Worm (Caenorhabditis elegans) whole organism, L2 larva: ENCODE results near the gene pqn-79.
"Not testable (repeated sequence)": the region's sequence is repeated elsewhere in the genome, so short reads cannot be mapped to it uniquely, and the experiment has no call there.

Experiments used
- C34F6.9 ChIP-seq: fragments of 150-350 bp; optimal IDR thresholded peaks from 2 replicates; lab custom pipeline; 2014; ENCODE audit warnings: missing biosample characterization, missing genetic modification characterization
- F13H6.1 ChIP-seq: sonication (generic microtip); optimal IDR thresholded peaks from 2 replicates; lab custom pipeline; 2016; ENCODE audit warnings: missing genetic modification characterization, missing compliant biosample characterization
- R02D3.7 ChIP-seq: fragments of 150-350 bp; optimal IDR thresholded peaks from 2 replicates; lab custom pipeline; 2014; ENCODE audit warnings: missing biosample characterization, missing genetic modification characterization
- ZK546.5 ChIP-seq: sonication (generic microtip); optimal IDR thresholded peaks from 2 replicates; lab custom pipeline; 2017; ENCODE audit warnings: missing biosample characterization, missing genetic modification characterization
- aly-2 ChIP-seq: fragments of 150-350 bp; optimal IDR thresholded peaks from 2 replicates; lab custom pipeline; 2014; ENCODE audit warnings: missing biosample characterization, missing genetic modification characterization
- ama-1 ChIP-seq: fragments of 150-350 bp; optimal IDR thresholded peaks from 2 replicates; lab custom pipeline; 2018; ENCODE audit warnings: inconsistent platforms
- ceh-16 ChIP-seq: fragments of 150-350 bp; optimal IDR thresholded peaks from 2 replicates; lab custom pipeline; 2014; ENCODE audit warnings: missing biosample characterization, missing genetic modification characterization
- ceh-82 ChIP-seq: fragments of 150-350 bp; optimal IDR thresholded peaks from 2 replicates; lab custom pipeline; 2014; ENCODE audit warnings: missing biosample characterization, missing genetic modification characterization
- crh-2 ChIP-seq: sonication (generic microtip); optimal IDR thresholded peaks from 2 replicates; lab custom pipeline; 2017; ENCODE audit warnings: missing biosample characterization, missing genetic modification characterization
- egl-27 ChIP-seq: sonication (generic microtip); optimal IDR thresholded peaks from 3 replicates; lab custom pipeline; 2017; ENCODE audit warnings: missing biosample characterization, missing genetic modification reagents, missing genetic modification characterization
- elt-1 ChIP-seq: fragments of 150-350 bp; optimal IDR thresholded peaks from 2 replicates; lab custom pipeline; 2014; ENCODE audit warnings: missing biosample characterization, missing genetic modification characterization
- fos-1 ChIP-seq: fragments of 150-350 bp; optimal IDR thresholded peaks from 2 replicates; lab custom pipeline; 2014; ENCODE audit warnings: missing biosample characterization, missing genetic modification characterization
- gmeb-1 ChIP-seq: fragments of 150-350 bp; optimal IDR thresholded peaks from 2 replicates; lab custom pipeline; 2014; ENCODE audit warnings: missing biosample characterization, missing genetic modification characterization
- lin-11 ChIP-seq: fragments of 150-350 bp; sonication (generic microtip); optimal IDR thresholded peaks from 2 replicates; lab custom pipeline; 2014; ENCODE audit warnings: missing biosample characterization, missing genetic modification characterization, inconsistent platforms, mixed read lengths
- lin-13 ChIP-seq: fragments of 150-350 bp; optimal IDR thresholded peaks from 2 replicates; lab custom pipeline; 2014; ENCODE audit warnings: missing biosample characterization, missing genetic modification reagents, missing genetic modification characterization
- lin-39 ChIP-seq: fragments of 150-350 bp; optimal IDR thresholded peaks from 2 replicates; lab custom pipeline; 2014; ENCODE audit warnings: missing biosample characterization, missing genetic modification reagents, missing genetic modification characterization
- lsy-2 ChIP-seq, 2 experiments: fragments of 150-350 bp in 1 of 2; sonication (generic microtip) in 1 of 2; optimal IDR thresholded peaks; 2 replicates each; lab custom pipeline; 2014 to 2017; ENCODE audit warnings: missing biosample characterization in 2 of 2, missing genetic modification characterization in 2 of 2
- mbf-1 ChIP-seq: sonication (generic microtip); optimal IDR thresholded peaks from 2 replicates; lab custom pipeline; 2017; ENCODE audit warnings: missing biosample characterization, missing genetic modification characterization
- mdl-1 ChIP-seq, 2 experiments: fragments of 150-350 bp in 1 of 2; sonication (generic microtip) in 1 of 2; optimal IDR thresholded peaks; 2 replicates each; lab custom pipeline; 2017; ENCODE audit warnings: missing biosample characterization in 2 of 2, missing genetic modification characterization in 2 of 2
- nhr-11 ChIP-seq: fragments of 150-350 bp; optimal IDR thresholded peaks from 2 replicates; lab custom pipeline; 2014; ENCODE audit warnings: missing biosample characterization, missing genetic modification characterization
- nhr-12 ChIP-seq: fragments of 150-350 bp; optimal IDR thresholded peaks from 2 replicates; lab custom pipeline; 2014; ENCODE audit warnings: missing biosample characterization, missing genetic modification characterization
- nhr-129 ChIP-seq: fragments of 150-350 bp; optimal IDR thresholded peaks from 2 replicates; lab custom pipeline; 2014; ENCODE audit warnings: missing biosample characterization, missing genetic modification characterization
- nhr-25 ChIP-seq: fragments of 150-350 bp; sonication (generic microtip); optimal IDR thresholded peaks from 3 replicates; lab custom pipeline; 2014; ENCODE audit warnings: missing biosample characterization, missing genetic modification characterization
- sem-4 ChIP-seq: fragments of 150-350 bp; optimal IDR thresholded peaks from 2 replicates; lab custom pipeline; 2014; ENCODE audit warnings: missing biosample characterization, missing genetic modification reagents, missing genetic modification characterization
- sma-3 ChIP-seq: sonication (generic microtip); optimal IDR thresholded peaks from 2 replicates; lab custom pipeline; 2016; ENCODE audit warnings: missing genetic modification reagents, missing genetic modification characterization, missing compliant biosample characterization
- snpc-4 ChIP-seq: fragments of 150-350 bp; optimal IDR thresholded peaks from 2 replicates; lab custom pipeline; 2014; ENCODE audit warnings: missing biosample characterization, missing genetic modification characterization
- unc-55 ChIP-seq: fragments of 150-350 bp; sonication (generic microtip); optimal IDR thresholded peaks from 3 replicates; lab custom pipeline; 2014; ENCODE audit warnings: missing biosample characterization, missing genetic modification reagents, missing genetic modification characterization
- unc-62 ChIP-seq: fragments of 150-350 bp; optimal IDR thresholded peaks from 2 replicates; lab custom pipeline; 2014; ENCODE audit warnings: missing biosample characterization, missing genetic modification reagents, missing genetic modification characterization
- zag-1 ChIP-seq: fragments of 150-350 bp; optimal IDR thresholded peaks from 2 replicates; lab custom pipeline; 2014; ENCODE audit warnings: missing biosample characterization, missing genetic modification characterization
- ztf-1 ChIP-seq: fragments of 200-800 bp; sonication (Bioruptor generic); conservative IDR thresholded peaks from 2 replicates; pipeline ENCODE4 v1.3.6; 2022; ENCODE audit warnings: missing genetic modification characterization, missing compliant biosample characterization
- ztf-11 ChIP-seq: sonication (generic microtip); optimal IDR thresholded peaks from 2 replicates; lab custom pipeline; 2017; ENCODE audit warnings: missing biosample characterization, missing genetic modification characterization
- ztf-4 ChIP-seq: fragments of 150-350 bp; optimal IDR thresholded peaks from 2 replicates; lab custom pipeline; 2014; ENCODE audit warnings: missing biosample characterization, missing genetic modification characterization

pqn-79 gene

ce11 chrIV:15571652-15572051 lies 23.7 kb upstream of the pqn-79 start:
- TF ChIP-seq ceh-82 (tag; lab: Kevin White, UChicago), result no peak
- TF ChIP-seq lsy-2 (tag; optimal IDR thresholded peaks at IDR 0.05; lab: Kevin White, UChicago), result no peak
- TF ChIP-seq unc-62 (GFP tag; lab: Kevin White, UChicago), result no peak
- TF ChIP-seq sma-3, result no peak

- TF ChIP-seq ztf-11 (tag; lab: Kevin White, UChicago), result no peak
Observed at ce11 chrIV:15572106-15572505, 23.3 kb upstream of the pqn-79 start.

DNA sequence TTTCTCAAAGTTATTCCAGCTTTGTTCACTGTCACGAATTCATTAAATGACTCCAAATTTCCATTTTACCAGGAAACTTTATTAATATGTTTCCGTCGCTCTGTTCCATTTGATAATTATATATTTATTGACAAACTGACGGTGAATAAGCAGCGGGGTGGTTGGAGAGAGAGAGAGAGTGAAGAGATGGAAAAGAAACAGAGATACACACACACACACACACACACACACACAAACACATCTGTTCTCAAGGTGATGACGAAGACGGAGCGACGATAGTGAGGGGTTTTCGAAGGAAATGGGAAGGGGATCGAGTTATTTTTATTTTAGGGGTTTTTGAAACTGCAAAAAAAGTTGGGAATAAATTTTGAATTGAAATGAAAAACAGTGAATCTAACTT lies 21.5 kb upstream of the pqn-79 start:
- TF ChIP-seq lin-39, result no peak
- peak in 1 of 2 experiments; percentile 60 for TF ChIP-seq lsy-2 (tag; optimal IDR thresholded peaks at IDR 0.05; lab: Kevin White, UChicago)
- TF ChIP-seq zag-1 (tag; lab: Kevin White, UChicago), result no peak
- TF ChIP-seq gmeb-1, result no peak
- TF ChIP-seq mbf-1, result no peak
- TF ChIP-seq unc-55 (GFP tag; lab: Kevin White, UChicago), result peak; percentile 52
- peak; percentile 33 for TF ChIP-seq fos-1
- no peak for TF ChIP-seq ceh-16
- no peak for TF ChIP-seq ZK546.5
- no peak for TF ChIP-seq snpc-4 (tag; lab: Kevin White, UChicago)
- peak; percentile 7 for TF ChIP-seq C34F6.9 (tag; lab: Kevin White, UChicago)
- TF ChIP-seq aly-2 (tag; lab: Kevin White, UChicago), result no peak
- no peak for TF ChIP-seq R02D3.7

- TF ChIP-seq C34F6.9 (tag; lab: Kevin White, UChicago); nhr-11; unc-62 (GFP tag; lab: Kevin White, UChicago): not testable (repeated sequence)
Observed at ce11 chrIV:15578786-15579185, 16.6 kb upstream of the pqn-79 start, which contains the start of gene pqn-76. Gene pqn-76, plus strand, starts transcription at chrIV:15579086.

DNA sequence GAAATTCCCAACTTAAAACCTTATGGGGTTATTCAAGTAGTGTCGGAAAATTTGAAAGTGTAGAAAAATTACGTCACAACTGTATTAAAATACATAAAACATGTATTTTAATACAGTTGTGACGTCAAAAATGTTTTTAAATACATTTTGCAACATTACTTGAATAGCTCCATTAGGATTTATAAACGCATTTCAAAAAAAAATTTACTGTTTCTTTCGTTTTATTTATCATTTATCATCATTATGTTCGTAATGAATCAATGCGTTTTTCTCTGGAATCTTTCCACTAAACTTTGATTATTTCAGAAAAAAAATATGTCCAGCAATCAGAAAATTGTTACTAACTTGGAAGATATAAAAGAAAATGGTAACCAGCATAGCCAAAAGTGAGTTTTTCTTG lies 11.8 kb upstream of the pqn-79 start, which contains the start of gene Y105C5A.508:
Gene Y105C5A.508 (plus strand): TSS at position 301 of the 400 bp plus-strand sequence.
- TF ChIP-seq ama-1 (lab: Kevin White, UChicago), result no peak
- no peak for TF ChIP-seq unc-62 (GFP tag; lab: Kevin White, UChicago)
- no peak for TF ChIP-seq crh-2 (tag; lab: Kevin White, UChicago)
- TF ChIP-seq sma-3, result no peak
- no peak for TF ChIP-seq snpc-4 (tag; lab: Kevin White, UChicago)
- no peak for TF ChIP-seq lsy-2 (tag; optimal IDR thresholded peaks at IDR 0.05; lab: Kevin White, UChicago)
- no peak for TF ChIP-seq ztf-11 (tag; lab: Kevin White, UChicago)
- no peak for TF ChIP-seq gmeb-1
- TF ChIP-seq elt-1, result no peak
- no peak for TF ChIP-seq F13H6.1 (tag; lab: Kevin White, UChicago)
- TF ChIP-seq lin-39, result no peak
- TF ChIP-seq mdl-1 (tag; optimal IDR thresholded peaks at IDR 0.05; lab: Kevin White, UChicago), result no peak

DNA sequence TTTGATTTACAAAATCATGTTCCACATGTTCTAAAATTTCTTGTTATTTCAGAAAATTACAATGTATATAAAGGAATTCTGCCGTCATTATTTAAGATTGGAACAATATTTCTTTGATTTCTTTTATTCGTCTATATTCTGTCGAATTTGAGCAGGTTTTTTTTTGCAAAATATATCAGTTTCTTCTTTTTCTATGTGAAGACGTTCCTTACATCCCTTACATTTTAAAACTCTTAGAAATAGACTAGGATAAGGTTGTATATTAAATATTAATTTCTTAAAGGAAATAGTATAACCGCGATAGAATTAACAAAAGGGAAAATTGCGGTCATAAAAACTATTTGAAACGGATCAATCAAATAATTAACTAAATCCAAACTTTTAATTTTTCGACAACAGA lies 6.5 kb upstream of the pqn-79 start:
- TF ChIP-seq nhr-12 (tag; lab: Kevin White, UChicago) (no peak), ceh-16 (no peak), ztf-1 (GFP tag; lab: Robert Waterston, UW) (no peak), nhr-11 (no peak), ama-1 (lab: Kevin White, UChicago) (no peak), lin-11 (tag; lab: Kevin White, UChicago) (no peak), mdl-1 (tag; optimal IDR thresholded peaks at IDR 0.05; lab: Kevin White, UChicago) (no peak), unc-55 (GFP tag; lab: Kevin White, UChicago) (no peak), nhr-25 (no peak), nhr-129 (tag; lab: Kevin White, UChicago) (no peak), egl-27 (no peak), sem-4 (tag; lab: Kevin White, UChicago) (no peak), lin-13 (GFP tag; lab: Kevin White, UChicago) (no peak), ztf-4 (no peak), unc-62 (GFP tag; lab: Kevin White, UChicago) (no peak), R02D3.7 (no peak), fos-1 (no peak), gmeb-1 (no peak)
- TF ChIP-seq, all 48 proteins: peak for 0
